Fruit fly (Drosophila melanogaster) whole organism, embryonic: Measurements from ENCODE around the gene dod.
A peak's percentile ranks its signal among the peaks of the same experiment; 100 is the strongest.

Source experiments
- ATbp ChIP-seq: fragments of 200-800 bp; sonication (Bioruptor generic); optimal IDR thresholded peaks from 2 replicates; lab custom pipeline; 2017; ENCODE audit warnings: missing biosample characterization, mild to moderate bottlenecking, missing genetic modification characterization, missing genetic modification reagents
- Aef1 ChIP-seq: fragments of 200-800 bp; sonication (Bioruptor generic); IDR thresholded peaks from 3 replicates; pipeline ENCODE4 v1.3.6; 2022; ENCODE audit warnings: missing biosample characterization, missing genetic modification characterization
- CG10543 ChIP-seq: fragments of 200-800 bp; sonication (Bioruptor generic); optimal IDR thresholded peaks from 3 replicates; lab custom pipeline; 2017; ENCODE audit warnings: missing biosample characterization, mild to moderate bottlenecking, missing genetic modification characterization, moderate library complexity
- CG14014 ChIP-seq: fragments of 200-800 bp; sonication (Bioruptor generic); IDR thresholded peaks from 2 replicates; pipeline ENCODE4 v1.3.6; 2022; ENCODE audit warnings: missing biosample characterization, missing genetic modification characterization
- CG15514 ChIP-seq: fragments of 200-800 bp; sonication (Bioruptor generic); optimal IDR thresholded peaks from 3 replicates; lab custom pipeline; 2017; ENCODE audit warnings: missing biosample characterization, missing genetic modification characterization, mild to moderate bottlenecking, moderate library complexity, missing genetic modification reagents
- CG1647 ChIP-seq: fragments of 200-800 bp; sonication (Bioruptor generic); optimal IDR thresholded peaks from 3 replicates; lab custom pipeline; 2016; ENCODE audit warnings: missing biosample characterization, missing genetic modification characterization
- CG16813 ChIP-seq: fragments of 200-800 bp; sonication (Bioruptor generic); IDR thresholded peaks from 3 replicates; pipeline ENCODE4 v1.3.6; 2022; ENCODE audit warnings: missing biosample characterization, missing genetic modification characterization; ENCODE audit not compliant: partially characterized antibody
- CG17186 ChIP-seq: fragments of 200-800 bp; sonication (Bioruptor generic); optimal IDR thresholded peaks from 3 replicates; lab custom pipeline; 2017; ENCODE audit warnings: missing biosample characterization, missing genetic modification reagents, missing genetic modification characterization
- CG17359 ChIP-seq: fragments of 200-800 bp; sonication (Bioruptor generic); optimal IDR thresholded peaks from 3 replicates; lab custom pipeline; 2018; ENCODE audit warnings: missing biosample characterization, mild to moderate bottlenecking, missing genetic modification characterization, moderate library complexity
- CG18764 ChIP-seq: fragments of 200-800 bp; sonication (Bioruptor generic); optimal IDR thresholded peaks from 3 replicates; lab custom pipeline; 2016; ENCODE audit warnings: missing biosample characterization, missing genetic modification characterization
- CG2199 ChIP-seq: fragments of 200-800 bp; sonication (Bioruptor generic); IDR thresholded peaks from 3 replicates; pipeline ENCODE4 v1.3.6; 2022; ENCODE audit warnings: missing biosample characterization, missing genetic modification characterization
- CG2712 ChIP-seq: fragments of 200-800 bp; optimal IDR thresholded peaks from 3 replicates; lab custom pipeline; 2019; ENCODE audit warnings: missing biosample characterization, mild to moderate bottlenecking, missing genetic modification characterization, moderate library complexity
- CG2875 ChIP-seq: fragments of 200-800 bp; sonication (Bioruptor generic); optimal IDR thresholded peaks from 2 replicates; lab custom pipeline; 2017; ENCODE audit warnings: missing biosample characterization, mild to moderate bottlenecking, missing genetic modification characterization, missing genetic modification reagents
- CG30431 ChIP-seq: fragments of 200-800 bp; sonication (Bioruptor generic); optimal IDR thresholded peaks from 2 replicates; lab custom pipeline; 2017; ENCODE audit warnings: missing biosample characterization, missing genetic modification characterization
- CG3281 ChIP-seq: fragments of 200-800 bp; sonication (Bioruptor generic); optimal IDR thresholded peaks from 3 replicates; lab custom pipeline; 2017; ENCODE audit warnings: missing biosample characterization, mild to moderate bottlenecking, missing genetic modification characterization
- CG4820 ChIP-seq: fragments of 200-800 bp; sonication (Bioruptor generic); optimal IDR thresholded peaks from 3 replicates; lab custom pipeline; 2016; ENCODE audit warnings: missing biosample characterization, missing genetic modification characterization
- CG5953 ChIP-seq: fragments of 200-800 bp; sonication (Bioruptor generic); IDR thresholded peaks from 2 replicates; pipeline ENCODE4 v1.3.6; 2022; ENCODE audit warnings: missing biosample characterization, missing genetic modification characterization
- CG7928 ChIP-seq: fragments of 200-800 bp; sonication (Bioruptor generic); optimal IDR thresholded peaks from 2 replicates; lab custom pipeline; 2017; ENCODE audit warnings: missing biosample characterization, mild to moderate bottlenecking, missing genetic modification characterization
- CG8765 ChIP-seq: fragments of 200-800 bp; sonication (Bioruptor generic); IDR thresholded peaks from 2 replicates; pipeline ENCODE4 v1.3.6; 2022; ENCODE audit warnings: missing biosample characterization, missing genetic modification characterization
- CG8924 ChIP-seq: fragments of 200-800 bp; optimal IDR thresholded peaks from 3 replicates; lab custom pipeline; 2019; ENCODE audit warnings: missing biosample characterization, mild to moderate bottlenecking, missing genetic modification characterization, moderate library complexity
- Hmx ChIP-seq: fragments of 200-800 bp; sonication (Bioruptor generic); optimal IDR thresholded peaks from 2 replicates; lab custom pipeline; 2016; ENCODE audit warnings: missing biosample characterization, missing genetic modification characterization
- Hr78 ChIP-seq, 2 experiments: fragments of 200-800 bp in 1 of 2; fragments of >200 bp in 1 of 2; sonication (Bioruptor generic) in 1 of 2; optimal IDR thresholded peaks; 2 replicates each; lab custom pipeline; 2017 to 2019; ENCODE audit warnings: missing biosample characterization in 2 of 2, missing genetic modification characterization in 2 of 2, mild to moderate bottlenecking in 1 of 2, moderate library complexity in 1 of 2
- Mes4 ChIP-seq: fragments of 200-800 bp; sonication (Bioruptor generic); optimal IDR thresholded peaks from 2 replicates; lab custom pipeline; 2016; ENCODE audit warnings: missing biosample characterization, missing genetic modification characterization
- Nf-YC ChIP-seq: fragments of 200-800 bp; optimal IDR thresholded peaks from 3 replicates; lab custom pipeline; 2019; ENCODE audit warnings: missing biosample characterization, mild to moderate bottlenecking, missing genetic modification characterization, moderate library complexity
- PHDP ChIP-seq: fragments of 200-800 bp; sonication (Bioruptor generic); optimal IDR thresholded peaks from 3 replicates; lab custom pipeline; 2018; ENCODE audit warnings: missing biosample characterization, mild to moderate bottlenecking, missing genetic modification characterization, moderate library complexity
- Pdp1 ChIP-seq, 2 experiments: fragments of 200-800 bp; sonication (Bioruptor generic); optimal IDR thresholded peaks; 3 replicates each; lab custom pipeline; 2016; ENCODE audit warnings: missing biosample characterization in 2 of 2, missing genetic modification characterization in 2 of 2, mild to moderate bottlenecking in 1 of 2, moderate library complexity in 1 of 2
- Rfx ChIP-seq: fragments of 200-800 bp; sonication (Bioruptor generic); IDR thresholded peaks from 2 replicates; pipeline ENCODE4 v1.3.6; 2022; ENCODE audit warnings: missing biosample characterization, missing genetic modification characterization
- Sin3A ChIP-seq: fragments of >200 bp; optimal IDR thresholded peaks from 2 replicates; lab custom pipeline; 2018
- al ChIP-seq: fragments of 200-800 bp; sonication (Bioruptor generic); IDR thresholded peaks from 2 replicates; pipeline ENCODE4 v1.3.6; 2022; ENCODE audit warnings: missing biosample characterization, missing genetic modification characterization
- bbx ChIP-seq: fragments of 200-800 bp; sonication (Bioruptor generic); IDR thresholded peaks from 2 replicates; pipeline ENCODE4 v1.3.6; 2022; ENCODE audit warnings: missing biosample characterization, missing genetic modification characterization; ENCODE audit not compliant: partially characterized antibody
- btn ChIP-seq: fragments of 200-800 bp; sonication (Bioruptor generic); optimal IDR thresholded peaks from 2 replicates; lab custom pipeline; 2016; ENCODE audit warnings: missing biosample characterization, missing genetic modification characterization
- chm ChIP-seq: fragments of 200-800 bp; sonication (Bioruptor generic); IDR thresholded peaks from 2 replicates; pipeline ENCODE4 v1.3.6; 2022; ENCODE audit warnings: missing biosample characterization, missing genetic modification characterization
- crp ChIP-seq, 2 experiments: fragments of 200-800 bp; sonication (Bioruptor generic); optimal IDR thresholded peaks; 2 replicates in 1 of 2; 3 replicates in 1 of 2; lab custom pipeline; 2017; ENCODE audit warnings: missing biosample characterization in 2 of 2, missing genetic modification characterization in 2 of 2, mild to moderate bottlenecking in 1 of 2, moderate library complexity in 1 of 2
- dan ChIP-seq: fragments of 200-800 bp; sonication (Bioruptor generic); IDR thresholded peaks from 2 replicates; pipeline ENCODE4 v1.3.6; 2022; ENCODE audit warnings: missing biosample characterization, missing genetic modification characterization
- fd96Cb ChIP-seq: fragments of 200-800 bp; sonication (Bioruptor generic); optimal IDR thresholded peaks from 2 replicates; lab custom pipeline; 2018; ENCODE audit warnings: missing biosample characterization, mild to moderate bottlenecking, missing genetic modification characterization, moderate library complexity
- gce ChIP-seq: fragments of 200-800 bp; sonication (Bioruptor generic); IDR thresholded peaks from 3 replicates; pipeline ENCODE4 v1.3.6; 2022; ENCODE audit warnings: missing biosample characterization, missing genetic modification characterization
- gcm2 ChIP-seq: fragments of 200-800 bp; sonication (Bioruptor generic); optimal IDR thresholded peaks from 2 replicates; lab custom pipeline; 2016; ENCODE audit warnings: missing biosample characterization, missing genetic modification characterization
- jing ChIP-seq: fragments of 200-800 bp; sonication (Bioruptor generic); optimal IDR thresholded peaks from 2 replicates; lab custom pipeline; 2018; ENCODE audit warnings: missing biosample characterization, mild to moderate bottlenecking, missing genetic modification characterization
- kah ChIP-seq: fragments of 200-800 bp; sonication (Bioruptor generic); optimal IDR thresholded peaks from 2 replicates; lab custom pipeline; 2018; ENCODE audit warnings: missing biosample characterization, mild to moderate bottlenecking, missing genetic modification characterization
- nau ChIP-seq: fragments of 200-800 bp; sonication (Bioruptor generic); optimal IDR thresholded peaks from 3 replicates; lab custom pipeline; 2017; ENCODE audit warnings: missing biosample characterization, mild to moderate bottlenecking, missing genetic modification characterization, missing genetic modification reagents
- pho ChIP-seq: fragments of 200-800 bp; sonication (Bioruptor generic); optimal IDR thresholded peaks from 2 replicates; lab custom pipeline; 2016; ENCODE audit warnings: missing biosample characterization, missing genetic modification characterization
- phol ChIP-seq: fragments of 200-800 bp; sonication (Bioruptor generic); optimal IDR thresholded peaks from 3 replicates; lab custom pipeline; 2018; ENCODE audit warnings: missing biosample characterization, mild to moderate bottlenecking, missing genetic modification characterization, moderate library complexity
- pum ChIP-seq: fragments of 200-800 bp; sonication (Bioruptor generic); optimal IDR thresholded peaks from 2 replicates; lab custom pipeline; 2016; ENCODE audit warnings: missing biosample characterization, missing genetic modification characterization
- sens ChIP-seq: fragments of 200-800 bp; sonication (Bioruptor generic); peaks from one replicate; lab custom pipeline; 2016; ENCODE audit warnings: missing biosample characterization, missing genetic modification characterization
- sisA ChIP-seq: fragments of 200-800 bp; sonication (Bioruptor generic); IDR thresholded peaks from 2 replicates; pipeline ENCODE4 v1.3.6; 2022; ENCODE audit warnings: missing biosample characterization, missing genetic modification characterization
- tio ChIP-seq: fragments of 200-800 bp; sonication (Bioruptor generic); optimal IDR thresholded peaks from 2 replicates; lab custom pipeline; 2017; ENCODE audit warnings: missing biosample characterization, missing genetic modification characterization, inconsistent platforms
- trh ChIP-seq: fragments of 200-800 bp; sonication (Bioruptor generic); optimal IDR thresholded peaks from 2 replicates; lab custom pipeline; 2016; ENCODE audit warnings: missing biosample characterization, missing genetic modification characterization
- vnd ChIP-seq: fragments of 200-800 bp; sonication (Bioruptor generic); IDR thresholded peaks from 3 replicates; pipeline ENCODE4 v1.3.6; 2022; ENCODE audit warnings: missing biosample characterization, missing genetic modification characterization; ENCODE audit not compliant: partially characterized antibody
- z ChIP-seq: fragments of 200-800 bp; sonication (Bioruptor generic); IDR thresholded peaks from 3 replicates; pipeline ENCODE4 v1.3.6; 2022; ENCODE audit warnings: missing biosample characterization, missing genetic modification characterization
- zen ChIP-seq: fragments of 200-800 bp; sonication (Bioruptor generic); optimal IDR thresholded peaks from 3 replicates; lab custom pipeline; 2018; ENCODE audit warnings: missing biosample characterization, mild to moderate bottlenecking, missing genetic modification characterization, moderate library complexity

Gene dod

DNA sequence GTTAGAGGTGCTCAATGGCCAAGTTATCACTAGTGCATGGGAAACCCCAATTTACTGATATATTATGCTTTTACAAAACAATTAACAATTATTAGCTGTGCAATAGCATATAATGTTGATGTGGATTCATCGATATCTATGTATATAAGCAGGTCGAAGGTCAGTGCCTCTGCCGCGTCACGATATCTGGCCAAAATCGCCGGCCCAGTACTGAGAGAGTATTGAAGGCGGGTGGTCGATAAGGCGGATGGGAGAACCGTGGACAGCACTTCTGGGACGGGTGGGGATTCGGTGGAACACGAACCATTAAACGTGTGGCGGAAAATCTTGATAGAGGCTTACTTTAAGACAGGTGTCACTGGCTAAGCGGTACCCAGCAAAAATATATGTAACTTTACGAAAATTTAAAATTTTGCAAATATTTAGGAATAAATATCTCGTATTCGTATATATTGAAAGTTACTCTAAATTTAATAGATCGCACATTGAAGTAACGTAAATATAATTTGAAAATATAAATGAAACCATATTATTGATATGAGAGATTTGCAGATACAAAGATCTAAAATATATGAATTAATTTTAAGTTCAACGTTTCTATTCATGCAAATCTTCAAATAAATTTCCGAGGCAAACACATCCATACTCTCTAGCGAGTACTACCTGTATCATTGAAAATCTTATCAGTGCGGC lies 22.7 kb upstream of the dod start (continued):
- TF ChIP-seq CG7928 (GFP tag; lab: Kevin White, UChicago): no peak
- peak; percentile 41 for TF ChIP-seq sens (GFP tag; lab: Kevin White, UChicago)
- no peak for TF ChIP-seq CG10543 (GFP tag; lab: Kevin White, UChicago)
- TF ChIP-seq al (GFP tag; lab: Robert Waterston, UW): peak; percentile 7; the same call in 1 of the 2 replicates
- TF ChIP-seq dan: no peak
- TF ChIP-seq Mes4 (GFP tag; lab: Kevin White, UChicago): no peak
- TF ChIP-seq vnd (GFP tag; lab: Robert Waterston, UW): no peak
- TF ChIP-seq pho (GFP tag; lab: Kevin White, UChicago): no peak
- TF ChIP-seq phol: peak; percentile 69
- TF ChIP-seq ATbp: no peak
- peak; percentile 14 for TF ChIP-seq CG4820 (GFP tag; lab: Kevin White, UChicago)
- no peak for TF ChIP-seq tio (GFP tag; lab: Kevin White, UChicago)
- TF ChIP-seq Pdp1 (GFP tag; optimal IDR thresholded peaks at IDR 0.05; lab: Kevin White, UChicago): no peak
- no peak for TF ChIP-seq CG8765 (GFP tag; lab: Robert Waterston, UW)
- TF ChIP-seq Hr78 (GFP tag; optimal IDR thresholded peaks at IDR 0.05; lab: Kevin White, UChicago): peak in 1 of 2 experiments; percentile 88
- no peak for TF ChIP-seq CG14014 (GFP tag; lab: Robert Waterston, UW)
- TF ChIP-seq CG17359 (tag; lab: Kevin White, UChicago): peak; percentile 65
- TF ChIP-seq CG5953 (GFP tag; lab: Robert Waterston, UW): no peak
- no peak for TF ChIP-seq gce (GFP tag; lab: Robert Waterston, UW)
- no peak for TF ChIP-seq nau (GFP tag; lab: Kevin White, UChicago)
- no peak for TF ChIP-seq btn (GFP tag; lab: Kevin White, UChicago)
- peak; percentile 42; the same call in 1 of the 2 replicates for TF ChIP-seq sisA (GFP tag; lab: Robert Waterston, UW)
- TF ChIP-seq CG2712 (tag; lab: Kevin White, UChicago): peak; percentile 77
- TF ChIP-seq CG3281 (GFP tag; lab: Kevin White, UChicago): peak; percentile 74
- peak; percentile 59 for TF ChIP-seq fd96Cb (tag; lab: Kevin White, UChicago)
- TF ChIP-seq CG16813 (GFP tag; lab: Robert Waterston, UW): no peak
- no peak for TF ChIP-seq CG2199 (GFP tag; lab: Robert Waterston, UW)
- TF ChIP-seq Nf-YC: peak; percentile 65
- TF ChIP-seq z (GFP tag; lab: Robert Waterston, UW): no peak
- TF ChIP-seq CG15514: peak; percentile 15
- no peak for TF ChIP-seq crp (GFP tag; optimal IDR thresholded peaks at IDR 0.05; lab: Kevin White, UChicago)
- TF ChIP-seq gcm2 (GFP tag; lab: Kevin White, UChicago): no peak
- 0 out of 3 replicates have a peak, but pooled peaks have one; percentile 27 for TF ChIP-seq Aef1 (GFP tag; lab: Robert Waterston, UW)
- TF ChIP-seq Sin3A (lab: Kevin White, UChicago): no peak
- no peak for TF ChIP-seq PHDP (tag; lab: Kevin White, UChicago)
- TF ChIP-seq CG17186: no peak
- peak; percentile 47 for TF ChIP-seq Rfx (GFP tag; lab: Robert Waterston, UW)
- TF ChIP-seq CG30431 (GFP tag; lab: Kevin White, UChicago): no peak
- TF ChIP-seq bbx (GFP tag; lab: Robert Waterston, UW): no peak
- TF ChIP-seq pum (GFP tag; lab: Kevin White, UChicago): peak; percentile 13
- TF ChIP-seq CG18764 (GFP tag; lab: Kevin White, UChicago): no peak
- no peak for TF ChIP-seq chm
- peak; percentile 19 for TF ChIP-seq CG8924 (tag; lab: Kevin White, UChicago)
- peak; percentile 20 for TF ChIP-seq kah (GFP tag; lab: Kevin White, UChicago)
- TF ChIP-seq CG1647: no peak
- no peak for TF ChIP-seq CG2875 (GFP tag; lab: Kevin White, UChicago)
- TF ChIP-seq trh (GFP tag; lab: Kevin White, UChicago): no peak
- no peak for TF ChIP-seq zen
- no peak for TF ChIP-seq jing (GFP tag; lab: Kevin White, UChicago)
- TF ChIP-seq Hmx (GFP tag; lab: Kevin White, UChicago): no peak
